Worm (Caenorhabditis elegans) whole organism, early embryonic: Measurements from ENCODE around the gene nhr-6.

ENCODE experiments used
- F13C5.2 ChIP-seq: sonication (generic microtip); optimal IDR thresholded peaks from 2 replicates; lab custom pipeline; 2017; ENCODE audit warnings: mild to moderate bottlenecking, missing genetic modification characterization, inconsistent platforms, missing compliant biosample characterization
- ama-1 ChIP-seq: fragments of 150-350 bp; optimal IDR thresholded peaks from 2 replicates; lab custom pipeline; 2014
- ceh-13 ChIP-seq: fragments of 200-800 bp; sonication (Bioruptor generic); optimal IDR thresholded peaks from 2 replicates; lab custom pipeline; 2018; ENCODE audit warnings: mild to moderate bottlenecking, missing genetic modification characterization, missing compliant biosample characterization
- ceh-36 ChIP-seq: sonication (generic microtip); optimal IDR thresholded peaks from 2 replicates; lab custom pipeline; 2016; ENCODE audit warnings: missing genetic modification characterization, inconsistent platforms, missing compliant biosample characterization
- ets-7 ChIP-seq: sonication (generic microtip); optimal IDR thresholded peaks from 2 replicates; lab custom pipeline; 2016; ENCODE audit warnings: missing genotype, missing genetic modification characterization, missing compliant biosample characterization
- flt-1 ChIP-seq: fragments of 200-800 bp; sonication (Bioruptor generic); IDR thresholded peaks from 2 replicates; pipeline ENCODE4 v1.3.6; 2022; ENCODE audit warnings: missing genetic modification characterization, missing compliant biosample characterization
- hmg-4 ChIP-seq: fragments of 200-800 bp; sonication (Bioruptor generic); optimal IDR thresholded peaks from 2 replicates; lab custom pipeline; 2018; ENCODE audit warnings: mild to moderate bottlenecking, missing genetic modification characterization, missing compliant biosample characterization
- hnd-1 ChIP-seq: sonication (generic microtip); optimal IDR thresholded peaks from 2 replicates; lab custom pipeline; 2016; ENCODE audit warnings: missing genetic modification characterization, missing compliant biosample characterization
- pes-1 ChIP-seq: fragments of 200-800 bp; sonication (Bioruptor generic); IDR thresholded peaks from 2 replicates; pipeline ENCODE4 v1.3.6; 2022; ENCODE audit warnings: missing genetic modification reagents, missing genetic modification characterization, missing compliant biosample characterization
- scrt-1 ChIP-seq: fragments of 200-800 bp; sonication (Bioruptor generic); IDR thresholded peaks from 2 replicates; pipeline ENCODE4 v1.3.6; 2022; ENCODE audit warnings: missing genetic modification characterization, missing compliant biosample characterization
- sea-1 ChIP-seq: fragments of 200-800 bp; sonication (Bioruptor generic); conservative IDR thresholded peaks from 2 replicates; pipeline ENCODE4 v1.3.6; 2022; ENCODE audit warnings: missing genetic modification characterization, missing compliant biosample characterization
- tbx-11 ChIP-seq: fragments of 200-800 bp; sonication (Bioruptor generic); IDR thresholded peaks from 2 replicates; pipeline ENCODE4 v1.3.6; 2022; ENCODE audit warnings: missing genetic modification characterization, missing compliant biosample characterization
- tbx-37 ChIP-seq: fragments of 200-800 bp; sonication (Bioruptor generic); conservative IDR thresholded peaks from 2 replicates; pipeline ENCODE4 v1.3.6; 2022; ENCODE audit warnings: missing genetic modification reagents, missing genetic modification characterization, missing compliant biosample characterization

nhr-6 gene

DNA sequence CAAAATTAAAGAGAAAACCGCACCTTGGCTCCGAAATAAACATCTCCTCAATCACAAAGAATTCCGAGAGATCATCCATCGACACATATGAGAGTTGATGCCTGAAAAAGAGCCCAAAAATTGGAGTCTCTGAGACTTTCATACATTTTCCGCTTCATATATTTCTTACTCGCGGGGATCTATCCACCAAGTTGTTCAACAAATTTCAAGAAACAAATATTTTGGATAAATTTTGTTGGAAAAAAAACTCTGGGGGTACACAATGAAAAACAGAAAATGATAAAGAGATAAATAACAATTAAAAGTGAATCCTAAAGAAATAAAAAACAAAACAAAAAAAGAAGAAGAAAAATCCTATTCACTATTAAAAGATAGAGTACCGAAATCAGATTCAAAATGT, 53.7 kb downstream of the nhr-6 start, which contains the start of gene sel-8:
Gene sel-8, minus strand, starts transcription at position 101 of the 400 bp plus-strand sequence.
- TF ChIP-seq F13C5.2 (tag; lab: Kevin White, UChicago), result no peak
- no peak for TF ChIP-seq ceh-13 (GFP tag; lab: Kevin White, UChicago)
- TF ChIP-seq flt-1 (GFP tag; lab: Robert Waterston, UW), result no peak
- no peak for TF ChIP-seq ets-7 (tag; lab: Kevin White, UChicago)
- no peak for TF ChIP-seq hmg-4 (GFP tag; lab: Kevin White, UChicago)
- no peak for TF ChIP-seq hnd-1 (tag; lab: Kevin White, UChicago)
- no peak for TF ChIP-seq pes-1 (GFP tag; lab: Robert Waterston, UW)
- no peak for TF ChIP-seq ceh-36 (tag; lab: Kevin White, UChicago)
- no peak for TF ChIP-seq sea-1 (GFP tag; lab: Robert Waterston, UW)
- TF ChIP-seq ama-1, result no peak
- no peak for TF ChIP-seq tbx-37 (GFP tag; lab: Robert Waterston, UW)
- no peak for TF ChIP-seq tbx-11 (GFP tag; lab: Robert Waterston, UW)
- no peak for TF ChIP-seq scrt-1 (GFP tag; lab: Robert Waterston, UW)
